Worm (Caenorhabditis elegans) whole organism, mixed stage, embryonic: ENCODE data around the gene clec-204.

Experiments
- blmp-1 ChIP-seq: fragments of 150-350 bp; optimal IDR thresholded peaks from 2 replicates; lab custom pipeline; 2014; ENCODE audit warnings: missing biosample characterization, missing genetic modification characterization
- hlh-1 ChIP-seq: fragments of 150-350 bp; optimal IDR thresholded peaks from 2 replicates; lab custom pipeline; 2014; ENCODE audit warnings: missing biosample characterization, missing genetic modification reagents, missing genetic modification characterization
- lin-13 ChIP-seq: fragments of 150-350 bp; optimal IDR thresholded peaks from 2 replicates; lab custom pipeline; 2014; ENCODE audit warnings: missing biosample characterization, missing genetic modification characterization
- nhr-12 ChIP-seq: fragments of 150-350 bp; optimal IDR thresholded peaks from 2 replicates; lab custom pipeline; 2014; ENCODE audit warnings: missing biosample characterization, missing genetic modification characterization
- nhr-76 ChIP-seq: sonication (generic microtip); optimal IDR thresholded peaks from 2 replicates; lab custom pipeline; 2017; ENCODE audit warnings: missing biosample characterization, missing genetic modification characterization
- snpc-4 ChIP-seq: fragments of 150-350 bp; optimal IDR thresholded peaks from 2 replicates; lab custom pipeline; 2014; ENCODE audit warnings: missing biosample characterization, missing genetic modification characterization
- sptf-1 ChIP-seq: sonication (generic microtip); optimal IDR thresholded peaks from 2 replicates; lab custom pipeline; 2017; ENCODE audit warnings: mild to moderate bottlenecking, missing genetic modification characterization, moderate library complexity, missing compliant biosample characterization
- zip-8 ChIP-seq: fragments of 150-350 bp; optimal IDR thresholded peaks from 2 replicates; lab custom pipeline; 2014; ENCODE audit warnings: missing biosample characterization, missing genetic modification characterization
- ztf-11 ChIP-seq: fragments of 150-350 bp; optimal IDR thresholded peaks from 2 replicates; lab custom pipeline; 2014; ENCODE audit warnings: missing biosample characterization, missing genetic modification characterization

ce11 chrV:1731918-1732317 lies 25.0 kb upstream of the clec-204 start, which contains the start of gene gst-21:
- TF ChIP-seq nhr-12 (tag; lab: Kevin White, UChicago) (no peak), hlh-1 (tag; lab: Kevin White, UChicago) (no peak), nhr-76 (tag; lab: Kevin White, UChicago) (no peak), zip-8 (tag; lab: Kevin White, UChicago) (no peak), lin-13 (no peak), sptf-1 (tag; lab: Kevin White, UChicago) (no peak), snpc-4 (tag; lab: Kevin White, UChicago) (no peak), ztf-11 (tag; lab: Kevin White, UChicago) (no peak), blmp-1 (tag; lab: Kevin White, UChicago) (no peak)
